Worm (Caenorhabditis elegans) whole organism, L2 larva: ENCODE data around the gene slc-25A18.1.

Source experiments
- R02D3.7 ChIP-seq: fragments of 150-350 bp; optimal IDR thresholded peaks from 2 replicates; lab custom pipeline; 2014; ENCODE audit warnings: missing biosample characterization, missing genetic modification characterization
- Y55F3AM.14 ChIP-seq: fragments of 200-800 bp; sonication (Bioruptor generic); optimal IDR thresholded peaks from 2 replicates; lab custom pipeline; 2018; ENCODE audit warnings: mild to moderate bottlenecking, missing genetic modification characterization, missing compliant biosample characterization
- aly-2 ChIP-seq: fragments of 150-350 bp; optimal IDR thresholded peaks from 2 replicates; lab custom pipeline; 2014; ENCODE audit warnings: missing biosample characterization, missing genetic modification characterization
- elt-3 ChIP-seq: sonication (generic microtip); optimal IDR thresholded peaks from 2 replicates; lab custom pipeline; 2017; ENCODE audit warnings: missing biosample characterization, missing genetic modification characterization
- fos-1 ChIP-seq: fragments of 150-350 bp; optimal IDR thresholded peaks from 2 replicates; lab custom pipeline; 2014; ENCODE audit warnings: missing biosample characterization, missing genetic modification characterization
- mdl-1 ChIP-seq, 2 experiments: fragments of 150-350 bp in 1 of 2; sonication (generic microtip) in 1 of 2; optimal IDR thresholded peaks; 2 replicates each; lab custom pipeline; 2017; ENCODE audit warnings: missing biosample characterization in 2 of 2, missing genetic modification characterization in 2 of 2
- nhr-10 ChIP-seq: sonication (generic microtip); optimal IDR thresholded peaks from 2 replicates; lab custom pipeline; 2017; ENCODE audit warnings: missing biosample characterization, missing genetic modification characterization
- nhr-237 ChIP-seq: fragments of 150-350 bp; optimal IDR thresholded peaks from 2 replicates; lab custom pipeline; 2014; ENCODE audit warnings: missing biosample characterization, missing genetic modification characterization
- nhr-25 ChIP-seq: fragments of 150-350 bp; sonication (generic microtip); optimal IDR thresholded peaks from 3 replicates; lab custom pipeline; 2014; ENCODE audit warnings: missing biosample characterization, missing genetic modification characterization
- nhr-77 ChIP-seq: fragments of 150-350 bp; optimal IDR thresholded peaks from 2 replicates; lab custom pipeline; 2014; ENCODE audit warnings: missing biosample characterization, missing genetic modification characterization
- skn-1 ChIP-seq: sonication (generic microtip); optimal IDR thresholded peaks from 2 replicates; lab custom pipeline; 2017; ENCODE audit warnings: missing biosample characterization, missing genetic modification characterization
- snpc-4 ChIP-seq: fragments of 150-350 bp; optimal IDR thresholded peaks from 2 replicates; lab custom pipeline; 2014; ENCODE audit warnings: missing biosample characterization, missing genetic modification characterization
- unc-39 ChIP-seq: fragments of 150-350 bp; optimal IDR thresholded peaks from 2 replicates; lab custom pipeline; 2014; ENCODE audit warnings: missing biosample characterization, missing genetic modification characterization
- ztf-4 ChIP-seq: fragments of 150-350 bp; optimal IDR thresholded peaks from 2 replicates; lab custom pipeline; 2014; ENCODE audit warnings: missing biosample characterization, missing genetic modification characterization

ce11 chrX:14975467-14976167, 28.1 kb downstream of the slc-25A18.1 start, which contains the start of gene F20D1.3:
- TF ChIP-seq nhr-10 (tag; lab: Kevin White, UChicago): no peak
- TF ChIP-seq unc-39 (tag; lab: Kevin White, UChicago): no peak
- TF ChIP-seq nhr-77: no peak
- TF ChIP-seq aly-2 (tag; lab: Kevin White, UChicago): no peak
- TF ChIP-seq ztf-4 (tag; lab: Kevin White, UChicago): no peak
- peak; percentile 99 for TF ChIP-seq fos-1 (tag; lab: Kevin White, UChicago)
- TF ChIP-seq elt-3 (tag; lab: Kevin White, UChicago): no peak
- no peak for TF ChIP-seq skn-1 (tag; lab: Kevin White, UChicago)
- peak; percentile 68 for TF ChIP-seq nhr-25 (tag; lab: Kevin White, UChicago)
- TF ChIP-seq R02D3.7: no peak
- TF ChIP-seq nhr-237 (tag; lab: Kevin White, UChicago): no peak
- no peak for TF ChIP-seq snpc-4 (tag; lab: Kevin White, UChicago)
- TF ChIP-seq Y55F3AM.14 (GFP tag; lab: Kevin White, UChicago): peak; percentile 41
- peak in 1 of 2 experiments; percentile 46 for TF ChIP-seq mdl-1 (tag; optimal IDR thresholded peaks at IDR 0.05; lab: Kevin White, UChicago)
